Worm (Caenorhabditis elegans) whole organism, L4 larva: Measurements from ENCODE around the gene rexd-1.

Experiments
- F44E2.7 ChIP-seq: fragments of 200-800 bp; sonication (Bioruptor generic); IDR thresholded peaks from 2 replicates; pipeline ENCODE4 v2.1.2; 2022; ENCODE audit warnings: missing genetic modification characterization, missing compliant biosample characterization
- R02D3.7 ChIP-seq: fragments of 150-350 bp; sonication (generic microtip); optimal IDR thresholded peaks from 3 replicates; lab custom pipeline; 2014; ENCODE audit warnings: missing biosample characterization, missing genetic modification characterization
- T20F7.1 ChIP-seq: fragments of 200-800 bp; sonication (Bioruptor generic); optimal IDR thresholded peaks from 2 replicates; lab custom pipeline; 2018; ENCODE audit warnings: mild to moderate bottlenecking, missing genetic modification characterization, missing compliant biosample characterization
- Y48G9A.11 ChIP-seq: fragments of 200-800 bp; sonication (Bioruptor generic); IDR thresholded peaks from 2 replicates; pipeline ENCODE4 v1.3.6; 2022; ENCODE audit warnings: missing genetic modification reagents, missing genetic modification characterization, missing compliant biosample characterization
- Y5F2A.4 ChIP-seq: fragments of 200-800 bp; sonication (Bioruptor generic); optimal IDR thresholded peaks from 2 replicates; lab custom pipeline; 2018; ENCODE audit warnings: mild to moderate bottlenecking, missing genetic modification characterization, missing compliant biosample characterization
- Y75B8A.6 ChIP-seq: fragments of 200-800 bp; sonication (Bioruptor generic); IDR thresholded peaks from 2 replicates; pipeline ENCODE4 v1.3.6; 2022; ENCODE audit warnings: missing genetic modification reagents, missing genetic modification characterization, missing compliant biosample characterization
- aha-1 ChIP-seq: fragments of 150-350 bp; peaks from one replicate; lab custom pipeline; 2014; ENCODE audit warnings: missing biosample characterization, missing genetic modification characterization
- aly-2 ChIP-seq: sonication (generic microtip); optimal IDR thresholded peaks from 2 replicates; lab custom pipeline; 2018; ENCODE audit warnings: missing biosample characterization, missing genetic modification characterization
- ama-1 ChIP-seq: fragments of 150-350 bp; optimal IDR thresholded peaks from 2 replicates; lab custom pipeline; 2014; ENCODE audit warnings: inconsistent platforms, mixed read lengths
- ceh-28 ChIP-seq: fragments of 150-350 bp; optimal IDR thresholded peaks from 2 replicates; lab custom pipeline; 2014; ENCODE audit warnings: missing biosample characterization, missing genetic modification reagents, missing genetic modification characterization
- ceh-44 ChIP-seq: fragments of 200-800 bp; sonication (Bioruptor generic); IDR thresholded peaks from 2 replicates; pipeline ENCODE4 v1.3.6; 2022; ENCODE audit warnings: missing genetic modification reagents, missing genetic modification characterization, missing compliant biosample characterization
- ceh-62 ChIP-seq: sonication (generic microtip); optimal IDR thresholded peaks from 2 replicates; lab custom pipeline; 2017; ENCODE audit warnings: missing biosample characterization, missing genetic modification characterization
- ceh-82 ChIP-seq: sonication (generic microtip); optimal IDR thresholded peaks from 2 replicates; lab custom pipeline; 2017; ENCODE audit warnings: missing biosample characterization, missing genetic modification characterization
- daf-12 ChIP-seq: fragments of 150-350 bp; optimal IDR thresholded peaks from 2 replicates; lab custom pipeline; 2014; ENCODE audit warnings: missing biosample characterization, missing genetic modification reagents, missing genetic modification characterization
- daf-19 ChIP-seq: fragments of 200-800 bp; sonication (Bioruptor generic); conservative IDR thresholded peaks from 2 replicates; pipeline ENCODE4 v1.3.6; 2022; ENCODE audit warnings: missing genetic modification characterization, missing compliant biosample characterization
- daf-8 ChIP-seq: fragments of 200-800 bp; sonication (Bioruptor generic); IDR thresholded peaks from 2 replicates; pipeline ENCODE4 v1.3.6; 2022; ENCODE audit warnings: missing genetic modification characterization, missing compliant biosample characterization
- dmd-6 ChIP-seq: fragments of 200-800 bp; sonication (Bioruptor generic); IDR thresholded peaks from 2 replicates; pipeline ENCODE4 v1.3.6; 2022; ENCODE audit warnings: missing genetic modification reagents, missing genetic modification characterization, missing compliant biosample characterization
- dmd-8 ChIP-seq: fragments of 200-800 bp; sonication (Bioruptor generic); IDR thresholded peaks from 2 replicates; pipeline ENCODE4 v1.3.6; 2022; ENCODE audit warnings: missing genetic modification characterization, missing compliant biosample characterization
- duxl-1 ChIP-seq: sonication (generic microtip); optimal IDR thresholded peaks from 2 replicates; lab custom pipeline; 2016; ENCODE audit warnings: mild to moderate bottlenecking, missing genetic modification characterization, moderate library complexity, missing compliant biosample characterization; ENCODE audit not compliant: poor library complexity
- egl-43 ChIP-seq: fragments of 200-800 bp; sonication (Bioruptor generic); IDR thresholded peaks from 2 replicates; pipeline ENCODE4 v1.3.6; 2022; ENCODE audit warnings: missing genetic modification reagents, missing genetic modification characterization, missing compliant biosample characterization
- fos-1 ChIP-seq: fragments of 150-350 bp; optimal IDR thresholded peaks from 2 replicates; lab custom pipeline; 2014; ENCODE audit warnings: missing biosample characterization, missing genetic modification characterization
- gei-8 ChIP-seq: fragments of 200-800 bp; sonication (Bioruptor generic); optimal IDR thresholded peaks from 2 replicates; lab custom pipeline; 2018; ENCODE audit warnings: mild to moderate bottlenecking, missing genetic modification characterization, missing compliant biosample characterization
- hlh-11 ChIP-seq: fragments of 200-800 bp; sonication (Bioruptor generic); optimal IDR thresholded peaks from 2 replicates; lab custom pipeline; 2018; ENCODE audit warnings: mild to moderate bottlenecking, missing genetic modification characterization, missing compliant biosample characterization
- hmg-1.1 ChIP-seq: fragments of 200-800 bp; sonication (Bioruptor generic); IDR thresholded peaks from 2 replicates; pipeline ENCODE4 v1.3.6; 2022; ENCODE audit warnings: missing genetic modification reagents, missing genetic modification characterization, missing compliant biosample characterization
- jun-1 ChIP-seq: fragments of 150-350 bp; optimal IDR thresholded peaks from 2 replicates; lab custom pipeline; 2014; ENCODE audit warnings: missing biosample characterization, missing genetic modification reagents, missing genetic modification characterization
- lim-7 ChIP-seq: fragments of 200-800 bp; sonication (Bioruptor generic); IDR thresholded peaks from 2 replicates; pipeline ENCODE4 v1.3.6; 2022; ENCODE audit warnings: missing genetic modification characterization, missing compliant biosample characterization
- lin-29 ChIP-seq: fragments of 200-800 bp; sonication (Bioruptor generic); IDR thresholded peaks from 2 replicates; pipeline ENCODE4 v1.3.6; 2022; ENCODE audit warnings: missing genetic modification reagents, missing genetic modification characterization, missing compliant biosample characterization
- lin-39 ChIP-seq: fragments of 150-350 bp; optimal IDR thresholded peaks from 2 replicates; lab custom pipeline; 2014; ENCODE audit warnings: missing biosample characterization, missing genetic modification reagents, missing genetic modification characterization
- madf-5 ChIP-seq, 2 experiments: fragments of 200-800 bp; sonication (Bioruptor generic); IDR thresholded peaks; 2 replicates each; pipeline ENCODE4 v1.3.6; 2022; ENCODE audit warnings: missing compliant biosample characterization in 2 of 2, missing genetic modification characterization in 2 of 2
- mdl-1 ChIP-seq, 2 experiments: fragments of 150-350 bp in 1 of 2; sonication (generic microtip) in 1 of 2; optimal IDR thresholded peaks; 2 replicates each; lab custom pipeline; 2014 to 2017; ENCODE audit warnings: missing biosample characterization in 2 of 2, missing genetic modification characterization in 2 of 2
- mdt-29 ChIP-seq: fragments of 200-800 bp; sonication (Bioruptor generic); IDR thresholded peaks from 2 replicates; pipeline ENCODE4 v1.3.6; 2022; ENCODE audit warnings: missing genetic modification reagents, missing genetic modification characterization, missing compliant biosample characterization
- mxl-3 ChIP-seq: fragments of 200-800 bp; sonication (Bioruptor generic); optimal IDR thresholded peaks from 2 replicates; lab custom pipeline; 2018; ENCODE audit warnings: mild to moderate bottlenecking, missing genetic modification characterization, missing compliant biosample characterization
- nhr-10 ChIP-seq: fragments of 150-350 bp; optimal IDR thresholded peaks from 2 replicates; lab custom pipeline; 2014; ENCODE audit warnings: missing biosample characterization, missing genetic modification characterization
- nhr-102 ChIP-seq: sonication (generic microtip); optimal IDR thresholded peaks from 2 replicates; lab custom pipeline; 2016; ENCODE audit warnings: mild to moderate bottlenecking, missing genetic modification characterization, moderate library complexity, missing compliant biosample characterization
- nhr-237 ChIP-seq: sonication (generic microtip); optimal IDR thresholded peaks from 2 replicates; lab custom pipeline; 2017; ENCODE audit warnings: missing biosample characterization, missing genetic modification characterization
- nhr-25 ChIP-seq: sonication (generic microtip); optimal IDR thresholded peaks from 2 replicates; lab custom pipeline; 2017; ENCODE audit warnings: missing genetic modification characterization, mild to moderate bottlenecking, missing compliant biosample characterization, antibody characterized with exemption, moderate library complexity, borderline replicate concordance; ENCODE audit not compliant: insufficient read depth
- nhr-41 ChIP-seq: fragments of 200-800 bp; sonication (Bioruptor generic); IDR thresholded peaks from 2 replicates; pipeline ENCODE4 v1.3.6; 2022; ENCODE audit warnings: missing genetic modification reagents, missing genetic modification characterization, missing compliant biosample characterization
- nhr-42 ChIP-seq: fragments of 200-800 bp; sonication (Bioruptor generic); IDR thresholded peaks from 2 replicates; pipeline ENCODE4 v1.3.6; 2022; ENCODE audit warnings: missing genetic modification characterization, missing compliant biosample characterization
- nhr-48 ChIP-seq: sonication (generic microtip); optimal IDR thresholded peaks from 2 replicates; lab custom pipeline; 2016; ENCODE audit warnings: mild to moderate bottlenecking, missing genetic modification characterization, missing compliant biosample characterization
- nhr-6 ChIP-seq: fragments of 150-350 bp; optimal IDR thresholded peaks from 2 replicates; lab custom pipeline; 2014; ENCODE audit warnings: missing biosample characterization, missing genetic modification characterization
- nhr-77 ChIP-seq: fragments of 150-350 bp; optimal IDR thresholded peaks from 2 replicates; lab custom pipeline; 2014; ENCODE audit warnings: missing biosample characterization, missing genetic modification characterization
- php-3 ChIP-seq: fragments of 200-800 bp; sonication (Bioruptor generic); IDR thresholded peaks from 2 replicates; pipeline ENCODE4 v1.3.6; 2022; ENCODE audit warnings: missing genetic modification reagents, missing genetic modification characterization, missing compliant biosample characterization
- rbr-2 ChIP-seq: sonication (generic microtip); optimal IDR thresholded peaks from 2 replicates; lab custom pipeline; 2016; ENCODE audit warnings: missing genotype, missing genetic modification characterization, missing compliant biosample characterization
- saeg-2 ChIP-seq: fragments of 200-800 bp; sonication (Bioruptor generic); IDR thresholded peaks from 2 replicates; pipeline ENCODE4 v1.3.6; 2022; ENCODE audit warnings: missing genetic modification reagents, missing genetic modification characterization, missing compliant biosample characterization
- skn-1 ChIP-seq: fragments of 150-350 bp; optimal IDR thresholded peaks from 2 replicates; lab custom pipeline; 2014; ENCODE audit warnings: missing biosample characterization, missing genetic modification characterization
- spr-1 ChIP-seq: sonication (generic microtip); optimal IDR thresholded peaks from 2 replicates; lab custom pipeline; 2016; ENCODE audit warnings: mild to moderate bottlenecking, missing genetic modification characterization, missing compliant biosample characterization
- unc-39 ChIP-seq: sonication (generic microtip); optimal IDR thresholded peaks from 2 replicates; lab custom pipeline; 2017; ENCODE audit warnings: missing biosample characterization, missing genetic modification characterization
- unc-62 ChIP-seq, 3 experiments: fragments of 150-350 bp in 1 of 3; sonication (generic microtip); optimal IDR thresholded peaks in 2 of 3; peaks in 1 of 3; 1 replicate in 1 of 3; 2 replicates in 2 of 3; lab custom pipeline; 2014 to 2017; ENCODE audit warnings: missing biosample characterization in 3 of 3, missing genetic modification characterization in 3 of 3, missing genetic modification reagents in 3 of 3, missing genotype in 1 of 3
- vab-7 ChIP-seq: fragments of 200-800 bp; sonication (Bioruptor generic); IDR thresholded peaks from 2 replicates; pipeline ENCODE4 v1.3.6; 2022; ENCODE audit warnings: missing genetic modification reagents, missing genetic modification characterization, missing compliant biosample characterization
- zag-1 ChIP-seq: fragments of 150-350 bp; optimal IDR thresholded peaks from 2 replicates; lab custom pipeline; 2014; ENCODE audit warnings: missing biosample characterization, missing genetic modification characterization
- zip-11 ChIP-seq: fragments of 200-800 bp; sonication (Bioruptor generic); IDR thresholded peaks from 2 replicates; pipeline ENCODE4 v1.3.6; 2022; ENCODE audit warnings: missing genetic modification characterization, missing compliant biosample characterization
- zip-2 ChIP-seq: fragments of 150-350 bp; optimal IDR thresholded peaks from 2 replicates; lab custom pipeline; 2014; ENCODE audit warnings: missing biosample characterization, missing genetic modification characterization
- ztf-11 ChIP-seq: fragments of 150-350 bp; optimal IDR thresholded peaks from 2 replicates; lab custom pipeline; 2014; ENCODE audit warnings: missing biosample characterization, missing genetic modification characterization
- ztf-7 ChIP-seq: fragments of 150-350 bp; optimal IDR thresholded peaks from 2 replicates; lab custom pipeline; 2014; ENCODE audit warnings: missing biosample characterization, missing genetic modification characterization

Gene rexd-1

ce11 chrIII:1785776-1786175, 48.5 kb upstream of the rexd-1 start (continued):
- TF ChIP-seq nhr-25 (tag; lab: Kevin White, UChicago) (no peak), aly-2 (tag; lab: Kevin White, UChicago) (no peak), ceh-62 (no peak), spr-1 (tag; lab: Kevin White, UChicago) (no peak), skn-1 (tag; lab: Kevin White, UChicago) (no peak), ztf-7 (tag; lab: Kevin White, UChicago) (no peak), aha-1 (tag; lab: Kevin White, UChicago) (peak; percentile 94), ztf-11 (tag; lab: Kevin White, UChicago) (no peak), hmg-1.1 (GFP tag; lab: Robert Waterston, UW) (peak; percentile 75), Y5F2A.4 (no peak), mdt-29 (GFP tag; lab: Robert Waterston, UW) (no peak), duxl-1 (tag; lab: Kevin White, UChicago) (no peak), dmd-8 (no peak), madf-5 (GFP tag; IDR thresholded peaks at IDR 0.05; lab: Robert Waterston, UW) (no peak), nhr-237 (no peak), zip-2 (no peak), ceh-82 (no peak), php-3 (GFP tag; lab: Robert Waterston, UW) (no peak), saeg-2 (GFP tag; lab: Robert Waterston, UW) (no peak), lim-7 (GFP tag; lab: Robert Waterston, UW) (no peak), nhr-10 (no peak), F44E2.7 (GFP tag; lab: Robert Waterston, UW) (no peak), nhr-6 (tag; lab: Kevin White, UChicago) (no peak), ceh-28 (tag; lab: Kevin White, UChicago) (no peak), ceh-44 (GFP tag; lab: Robert Waterston, UW) (no peak), daf-8 (no peak), zag-1 (no peak), T20F7.1 (no peak), nhr-77 (tag; lab: Kevin White, UChicago) (no peak), nhr-48 (tag; lab: Kevin White, UChicago) (no peak), unc-62 (GFP tag; optimal IDR thresholded peaks at IDR 0.05 in 1 of 2; lab: Kevin White, UChicago) (no peak), unc-62 (tag; optimal IDR thresholded peaks at IDR 0.05; lab: Kevin White, UChicago) (no peak), mdl-1 (tag; optimal IDR thresholded peaks at IDR 0.05; lab: Kevin White, UChicago) (peak in 1 of 2 experiments; percentile 53), nhr-41 (no peak), daf-12 (no peak), jun-1 (tag; lab: Kevin White, UChicago) (no peak), Y75B8A.6 (GFP tag; lab: Robert Waterston, UW) (no peak), lin-29 (GFP tag; lab: Robert Waterston, UW) (no peak), nhr-102 (tag; lab: Kevin White, UChicago) (no peak), ama-1 (lab: Kevin White, UChicago) (no peak), hlh-11 (peak; percentile 47), nhr-42 (GFP tag; lab: Robert Waterston, UW) (no peak), zip-11 (GFP tag; lab: Robert Waterston, UW) (no peak), fos-1 (no peak), gei-8 (no peak), vab-7 (GFP tag; lab: Robert Waterston, UW) (no peak), dmd-6 (GFP tag; lab: Robert Waterston, UW) (peak; percentile 14; the same call in 1 of the 2 replicates), rbr-2 (tag; lab: Kevin White, UChicago) (peak; percentile 75), daf-19 (no peak), R02D3.7 (tag; lab: Kevin White, UChicago) (no peak), mxl-3 (GFP tag; lab: Kevin White, UChicago) (no peak), lin-39 (no peak), egl-43 (GFP tag; lab: Robert Waterston, UW) (peak; percentile 71), Y48G9A.11 (GFP tag; lab: Robert Waterston, UW) (no peak), unc-39 (no peak)
